Fruit fly (Drosophila melanogaster) whole organism, embryonic: ENCODE data around the gene Blos4.

Source experiments
- Atf-2 ChIP-seq: fragments of 200-800 bp; sonication (Bioruptor generic); optimal IDR thresholded peaks from 2 replicates; lab custom pipeline; 2016; ENCODE audit warnings: missing biosample characterization, missing genetic modification characterization
- CG10209 ChIP-seq: fragments of 200-800 bp; sonication (Bioruptor generic); optimal IDR thresholded peaks from 3 replicates; lab custom pipeline; 2017; ENCODE audit warnings: missing biosample characterization, mild to moderate bottlenecking, missing genetic modification characterization, missing genetic modification reagents
- CG10462 ChIP-seq: fragments of 200-800 bp; sonication (Bioruptor generic); optimal IDR thresholded peaks from 2 replicates; lab custom pipeline; 2016; ENCODE audit warnings: missing biosample characterization, missing genetic modification characterization
- CG11456 ChIP-seq: fragments of 200-800 bp; sonication (Bioruptor generic); IDR thresholded peaks from 3 replicates; pipeline ENCODE4 v1.3.6; 2022; ENCODE audit warnings: missing biosample characterization, missing genetic modification characterization
- CG12104 ChIP-seq: fragments of 200-800 bp; sonication (Bioruptor generic); optimal IDR thresholded peaks from 3 replicates; lab custom pipeline; 2016; ENCODE audit warnings: missing biosample characterization, missing genetic modification characterization
- CG12299 ChIP-seq: fragments of 200-800 bp; sonication (Bioruptor generic); optimal IDR thresholded peaks from 2 replicates; lab custom pipeline; 2018; ENCODE audit warnings: missing biosample characterization, mild to moderate bottlenecking, missing genetic modification characterization
- CG14860 ChIP-seq: fragments of 200-800 bp; sonication (Bioruptor generic); IDR thresholded peaks from 3 replicates; pipeline ENCODE4 v1.3.6; 2022; ENCODE audit warnings: missing biosample characterization, missing genetic modification characterization; ENCODE audit not compliant: partially characterized antibody
- CG30431 ChIP-seq: fragments of 200-800 bp; sonication (Bioruptor generic); optimal IDR thresholded peaks from 2 replicates; lab custom pipeline; 2017; ENCODE audit warnings: missing biosample characterization, missing genetic modification characterization
- CG3407 ChIP-seq: fragments of 200-800 bp; sonication (Bioruptor generic); optimal IDR thresholded peaks from 2 replicates; lab custom pipeline; 2018; ENCODE audit warnings: missing biosample characterization, mild to moderate bottlenecking, missing genetic modification characterization
- CG34422 ChIP-seq: fragments of 200-800 bp; sonication (Bioruptor generic); IDR thresholded peaks from 3 replicates; pipeline ENCODE4 v1.3.6; 2022; ENCODE audit warnings: missing biosample characterization, missing genetic modification characterization
- CG4282 ChIP-seq: fragments of 200-800 bp; sonication (Bioruptor generic); optimal IDR thresholded peaks from 2 replicates; lab custom pipeline; 2016; ENCODE audit warnings: missing biosample characterization, missing genetic modification characterization
- CG4730 ChIP-seq: fragments of 200-800 bp; sonication (Bioruptor generic); IDR thresholded peaks from 2 replicates; pipeline ENCODE4 v1.3.6; 2022; ENCODE audit warnings: missing biosample characterization, missing genetic modification characterization
- CG6854 ChIP-seq: fragments of 200-800 bp; sonication (Bioruptor generic); optimal IDR thresholded peaks from 3 replicates; lab custom pipeline; 2017; ENCODE audit warnings: missing biosample characterization, mild to moderate bottlenecking, missing genetic modification characterization
- CG7786 ChIP-seq: fragments of 200-800 bp; sonication (Bioruptor generic); optimal IDR thresholded peaks from 2 replicates; lab custom pipeline; 2016; ENCODE audit warnings: missing biosample characterization, missing genetic modification characterization
- CG8290 ChIP-seq, 3 experiments: fragments of 200-800 bp; sonication (Bioruptor generic); optimal IDR thresholded peaks; 2 replicates each; lab custom pipeline; 2016 to 2019; ENCODE audit warnings: missing biosample characterization in 3 of 3, missing genetic modification characterization in 3 of 3, mild to moderate bottlenecking in 2 of 3, moderate library complexity in 1 of 3
- CG8388 ChIP-seq: fragments of 200-800 bp; sonication (Bioruptor generic); optimal IDR thresholded peaks from 2 replicates; lab custom pipeline; 2019; ENCODE audit warnings: missing biosample characterization, mild to moderate bottlenecking, missing genetic modification characterization, moderate library complexity
- CTCF ChIP-seq: fragments of 200-800 bp; sonication (Bioruptor generic); optimal IDR thresholded peaks from 2 replicates; lab custom pipeline; 2017; ENCODE audit warnings: missing biosample characterization, mild to moderate bottlenecking, missing genetic modification characterization, moderate library complexity
- Dbx ChIP-seq: fragments of 200-800 bp; sonication (Bioruptor generic); IDR thresholded peaks from 3 replicates; pipeline ENCODE4 v1.3.6; 2022; ENCODE audit warnings: missing biosample characterization, missing genetic modification characterization
- Eip74EF ChIP-seq, 2 experiments: fragments of 200-800 bp in 1 of 2; fragments of >200 bp in 1 of 2; sonication (Bioruptor generic) in 1 of 2; optimal IDR thresholded peaks; 2 replicates each; lab custom pipeline; 2017 to 2019; ENCODE audit warnings: missing biosample characterization in 2 of 2, missing genetic modification characterization in 2 of 2, mild to moderate bottlenecking in 1 of 2, moderate library complexity in 1 of 2
- Ets65A ChIP-seq: fragments of 200-800 bp; sonication (Bioruptor generic); peaks from one replicate; lab custom pipeline; 2016; ENCODE audit warnings: missing biosample characterization, missing genetic modification characterization
- Fer2 ChIP-seq: fragments of 200-800 bp; sonication (Bioruptor generic); optimal IDR thresholded peaks from 2 replicates; lab custom pipeline; 2018; ENCODE audit warnings: missing biosample characterization, mild to moderate bottlenecking, missing genetic modification characterization, moderate library complexity
- H15 ChIP-seq: fragments of 200-800 bp; sonication (Bioruptor generic); IDR thresholded peaks from 3 replicates; pipeline ENCODE4 v1.3.6; 2022; ENCODE audit warnings: missing biosample characterization, missing genetic modification characterization
- H2.0 ChIP-seq: fragments of 200-800 bp; sonication (Bioruptor generic); IDR thresholded peaks from 2 replicates; pipeline ENCODE4 v1.3.6; 2022; ENCODE audit warnings: missing biosample characterization, missing genetic modification characterization
- HHEX ChIP-seq: fragments of 200-800 bp; sonication (Bioruptor generic); optimal IDR thresholded peaks from 3 replicates; lab custom pipeline; 2017; ENCODE audit warnings: missing biosample characterization, mild to moderate bottlenecking, missing genetic modification characterization, missing genetic modification reagents
- HLHmδ ChIP-seq: fragments of 200-800 bp; sonication (Bioruptor generic); optimal IDR thresholded peaks from 2 replicates; lab custom pipeline; 2018; ENCODE audit warnings: missing biosample characterization, mild to moderate bottlenecking, missing genetic modification characterization, moderate library complexity
- Med ChIP-seq: fragments of 200-800 bp; sonication (Bioruptor generic); peaks from one replicate; lab custom pipeline; 2016; ENCODE audit warnings: missing biosample characterization, missing genetic modification characterization, mild to moderate bottlenecking, inconsistent platforms, moderate library complexity
- Neu2 ChIP-seq: fragments of 200-800 bp; sonication (Bioruptor generic); optimal IDR thresholded peaks from 3 replicates; lab custom pipeline; 2016; ENCODE audit warnings: missing biosample characterization, missing genetic modification characterization, borderline replicate concordance
- Nf-YC ChIP-seq: fragments of 200-800 bp; optimal IDR thresholded peaks from 3 replicates; lab custom pipeline; 2019; ENCODE audit warnings: missing biosample characterization, mild to moderate bottlenecking, missing genetic modification characterization, moderate library complexity
- Poxn ChIP-seq: fragments of 200-800 bp; sonication (Bioruptor generic); IDR thresholded peaks from 2 replicates; pipeline ENCODE4 v1.3.6; 2022; ENCODE audit warnings: missing biosample characterization, missing genetic modification characterization
- Sox100B ChIP-seq: fragments of 200-800 bp; sonication (Bioruptor generic); optimal IDR thresholded peaks from 3 replicates; lab custom pipeline; 2018; ENCODE audit warnings: missing biosample characterization, mild to moderate bottlenecking, missing genetic modification characterization
- Sry-β ChIP-seq: fragments of 200-800 bp; sonication (Bioruptor generic); optimal IDR thresholded peaks from 2 replicates; lab custom pipeline; 2018; ENCODE audit warnings: missing biosample characterization, mild to moderate bottlenecking, missing genetic modification characterization, moderate library complexity
- ara ChIP-seq: fragments of 200-800 bp; sonication (Bioruptor generic); IDR thresholded peaks from 2 replicates; pipeline ENCODE4 v1.3.6; 2022; ENCODE audit warnings: missing biosample characterization, missing genetic modification characterization
- ase ChIP-seq: fragments of 200-800 bp; sonication (Bioruptor generic); IDR thresholded peaks from 3 replicates; pipeline ENCODE4 v1.3.6; 2022; ENCODE audit warnings: missing biosample characterization, missing genetic modification characterization
- bsh ChIP-seq, 2 experiments: fragments of 200-800 bp; sonication (Bioruptor generic); optimal IDR thresholded peaks; 2 replicates each; lab custom pipeline; 2017 to 2018; ENCODE audit warnings: mild to moderate bottlenecking in 2 of 2, missing biosample characterization in 2 of 2, missing genetic modification characterization in 2 of 2, moderate library complexity in 1 of 2
- ci ChIP-seq: fragments of 200-800 bp; sonication (Bioruptor generic); IDR thresholded peaks from 3 replicates; pipeline ENCODE4 v1.3.6; 2022; ENCODE audit warnings: missing biosample characterization, missing genetic modification characterization
- cwo ChIP-seq: fragments of 200-800 bp; sonication (Bioruptor generic); optimal IDR thresholded peaks from 3 replicates; lab custom pipeline; 2017; ENCODE audit warnings: missing biosample characterization, missing genetic modification characterization, mild to moderate bottlenecking, moderate library complexity, missing genetic modification reagents
- dimm ChIP-seq: fragments of 200-800 bp; sonication (Bioruptor generic); IDR thresholded peaks from 2 replicates; pipeline ENCODE4 v1.3.6; 2022; ENCODE audit warnings: missing biosample characterization, missing genetic modification characterization
- disco-r ChIP-seq: fragments of 200-800 bp; sonication (Bioruptor generic); optimal IDR thresholded peaks from 2 replicates; lab custom pipeline; 2016; ENCODE audit warnings: missing biosample characterization, missing genetic modification characterization
- esg ChIP-seq: fragments of 200-800 bp; sonication (Bioruptor generic); conservative IDR thresholded peaks from 2 replicates; pipeline ENCODE4 v1.3.6; 2022; ENCODE audit warnings: missing biosample characterization, missing genetic modification characterization
- ftz-f1 ChIP-seq: fragments of 200-800 bp; sonication (Bioruptor generic); optimal IDR thresholded peaks from 2 replicates; lab custom pipeline; 2016; ENCODE audit warnings: missing biosample characterization, missing genetic modification characterization
- gro ChIP-seq: fragments of 200-800 bp; sonication (Bioruptor generic); optimal IDR thresholded peaks from 2 replicates; lab custom pipeline; 2016; ENCODE audit warnings: missing biosample characterization, missing genetic modification characterization
- psq ChIP-seq: fragments of 200-800 bp; sonication (Bioruptor generic); optimal IDR thresholded peaks from 2 replicates; lab custom pipeline; 2017; ENCODE audit warnings: missing biosample characterization, missing genetic modification characterization
- rib ChIP-seq: fragments of 200-800 bp; sonication (Bioruptor generic); IDR thresholded peaks from 2 replicates; pipeline ENCODE4 v1.3.6; 2022; ENCODE audit warnings: missing biosample characterization, missing genetic modification characterization
- run ChIP-seq: fragments of 200-800 bp; sonication (Bioruptor generic); optimal IDR thresholded peaks from 3 replicates; lab custom pipeline; 2018; ENCODE audit warnings: missing biosample characterization, mild to moderate bottlenecking, missing genetic modification characterization
- sd ChIP-seq: fragments of 200-800 bp; sonication (Bioruptor generic); optimal IDR thresholded peaks from 3 replicates; lab custom pipeline; 2018; ENCODE audit warnings: missing biosample characterization, mild to moderate bottlenecking, missing genetic modification characterization, moderate library complexity
- sens ChIP-seq: fragments of 200-800 bp; sonication (Bioruptor generic); peaks from one replicate; lab custom pipeline; 2016; ENCODE audit warnings: missing biosample characterization, missing genetic modification characterization
- shn ChIP-seq: fragments of 200-800 bp; sonication (Bioruptor generic); optimal IDR thresholded peaks from 3 replicates; lab custom pipeline; 2016; ENCODE audit warnings: missing biosample characterization, missing genetic modification characterization
- sob ChIP-seq: fragments of 200-800 bp; sonication (Bioruptor generic); IDR thresholded peaks from 2 replicates; pipeline ENCODE4 v1.3.6; 2022; ENCODE audit warnings: missing biosample characterization, missing genetic modification characterization
- stc ChIP-seq: fragments of 200-800 bp; sonication (Bioruptor generic); IDR thresholded peaks from 2 replicates; pipeline ENCODE4 v1.3.6; 2022; ENCODE audit warnings: missing biosample characterization, missing genetic modification characterization
- sug ChIP-seq: fragments of 200-800 bp; optimal IDR thresholded peaks from 2 replicates; lab custom pipeline; 2019; ENCODE audit warnings: missing biosample characterization, mild to moderate bottlenecking, missing genetic modification characterization, moderate library complexity
- usp ChIP-seq: fragments of >200 bp; optimal IDR thresholded peaks from 2 replicates; lab custom pipeline; 2017; ENCODE audit warnings: missing biosample characterization, missing genetic modification characterization
- zfh2 ChIP-seq: fragments of 200-800 bp; sonication (Bioruptor generic); optimal IDR thresholded peaks from 2 replicates; lab custom pipeline; 2016; ENCODE audit warnings: missing biosample characterization, missing genetic modification characterization

Blos4 gene

DNA sequence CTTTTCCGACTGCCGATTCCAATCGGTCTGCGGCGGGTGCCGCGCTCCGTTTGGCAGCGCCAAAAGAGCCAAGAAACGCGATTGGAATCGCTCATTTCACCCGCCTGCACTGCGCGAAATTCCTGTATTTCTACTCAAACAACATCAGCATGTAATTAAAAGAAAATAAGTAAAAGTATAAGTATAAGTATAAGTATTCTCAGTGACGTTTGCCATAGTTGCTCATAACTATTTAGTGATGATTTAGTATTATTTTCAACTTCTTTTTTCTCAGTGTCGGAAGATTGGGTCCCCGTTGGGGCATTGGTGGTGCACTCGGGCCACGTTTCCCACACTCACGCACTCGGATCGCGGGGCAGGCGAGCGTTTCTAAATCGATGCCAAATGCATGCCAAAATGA is 34.3 kb downstream of the Blos4 start (continued):
- TF ChIP-seq Eip74EF (GFP tag; optimal IDR thresholded peaks at IDR 0.05; lab: Kevin White, UChicago) (no peak), Nf-YC (tag; lab: Kevin White, UChicago) (no peak), HHEX (GFP tag; lab: Kevin White, UChicago) (no peak), Poxn (no peak), shn (no peak), ara (GFP tag; lab: Robert Waterston, UW) (no peak), ci (GFP tag; lab: Robert Waterston, UW) (0 out of 3 replicates have a peak, but pooled peaks have one; percentile 19), sd (tag; lab: Kevin White, UChicago) (no peak), Atf-2 (GFP tag; lab: Kevin White, UChicago) (no peak), psq (GFP tag; lab: Kevin White, UChicago) (no peak), CG14860 (no peak), bsh (GFP tag; optimal IDR thresholded peaks at IDR 0.05; lab: Kevin White, UChicago) (peak in 1 of 2 experiments; percentile 14), Dbx (no peak), sob (GFP tag; lab: Robert Waterston, UW) (no peak), CG34422 (no peak), CG4282 (GFP tag; lab: Kevin White, UChicago) (no peak), Med (GFP tag; lab: Kevin White, UChicago) (peak; percentile 3), CG12104 (GFP tag; lab: Kevin White, UChicago) (no peak), sens (GFP tag; lab: Kevin White, UChicago) (peak; percentile 3), CG10462 (GFP tag; lab: Kevin White, UChicago) (no peak), CG10209 (GFP tag; lab: Kevin White, UChicago) (no peak), Ets65A (GFP tag; lab: Kevin White, UChicago) (peak; percentile 32), CG30431 (GFP tag; lab: Kevin White, UChicago) (no peak), CG4730 (no peak), HLHmδ (GFP tag; lab: Kevin White, UChicago) (no peak), Neu2 (GFP tag; lab: Kevin White, UChicago) (no peak), sug (tag; lab: Kevin White, UChicago) (no peak), Sry-β (GFP tag; lab: Kevin White, UChicago) (no peak), stc (no peak), disco-r (GFP tag; lab: Kevin White, UChicago) (no peak), gro (GFP tag; lab: Kevin White, UChicago) (no peak), CG6854 (GFP tag; lab: Kevin White, UChicago) (no peak), CG12299 (tag; lab: Kevin White, UChicago) (no peak)

DNA sequence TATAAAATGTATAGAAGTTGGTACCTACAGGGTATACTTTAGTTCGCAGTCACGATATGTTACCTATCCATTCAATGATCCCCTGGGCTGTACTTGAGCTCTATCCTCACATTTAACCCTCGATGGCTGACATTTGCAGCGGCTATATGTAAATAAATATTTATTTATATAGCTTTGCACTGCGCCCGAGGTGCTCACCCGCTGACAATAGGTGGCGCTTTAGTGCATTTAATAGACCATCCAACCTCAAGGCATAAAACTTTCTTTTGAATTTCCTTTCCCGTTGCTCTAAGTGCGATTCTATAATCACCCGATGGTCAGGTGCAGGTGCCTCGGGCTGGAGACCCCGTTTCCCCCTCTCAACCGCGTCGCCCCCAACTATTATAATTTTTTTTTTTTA is 38.4 kb downstream of the Blos4 start:
- TF ChIP-seq cwo (GFP tag; lab: Kevin White, UChicago) (no peak), CTCF (peak; percentile 73)

- TF ChIP-seq CG11456, result 0 out of 3 replicates have a peak, but pooled peaks have one; percentile 41
- no peak for TF ChIP-seq Fer2 (tag; lab: Kevin White, UChicago)
- TF ChIP-seq run (tag; lab: Kevin White, UChicago), result no peak
- no peak for TF ChIP-seq CG8290 (GFP tag; optimal IDR thresholded peaks at IDR 0.05; lab: Kevin White, UChicago)
- no peak for TF ChIP-seq CG8290 (tag; optimal IDR thresholded peaks at IDR 0.05; lab: Kevin White, UChicago)
- TF ChIP-seq CG7786 (GFP tag; lab: Kevin White, UChicago), result no peak
- no peak for TF ChIP-seq H15
- TF ChIP-seq CG3407 (GFP tag; lab: Kevin White, UChicago), result no peak
- TF ChIP-seq ftz-f1 (GFP tag; lab: Kevin White, UChicago), result no peak
- no peak for TF ChIP-seq dimm (GFP tag; lab: Robert Waterston, UW)
- TF ChIP-seq zfh2 (GFP tag; lab: Kevin White, UChicago), result no peak
- TF ChIP-seq CG8388 (GFP tag; lab: Kevin White, UChicago), result no peak
- TF ChIP-seq sens (GFP tag; lab: Kevin White, UChicago), result peak; percentile 3
- no peak for TF ChIP-seq usp (GFP tag; lab: Kevin White, UChicago)
- no peak for TF ChIP-seq Sox100B (GFP tag; lab: Kevin White, UChicago)
- TF ChIP-seq H2.0, result no peak
- no peak for TF ChIP-seq ase (GFP tag; lab: Robert Waterston, UW)
- TF ChIP-seq esg (GFP tag; lab: Robert Waterston, UW), result no peak
- no peak for TF ChIP-seq rib
These were observed 39.6 kb downstream of the Blos4 start for dm6 chr3L:10918454-10918853.
